Fruit fly (Drosophila melanogaster) S2 (cell line): ENCODE data around the gene Toll-4.

Source experiments
- CG8478 ChIP-seq: fragments of >200 bp; optimal IDR thresholded peaks from 2 replicates; lab custom pipeline; 2018
- CTCF ChIP-seq, 2 experiments: fragments of >200 bp; optimal IDR thresholded peaks; 2 replicates each; lab custom pipeline; 2018

DNA sequence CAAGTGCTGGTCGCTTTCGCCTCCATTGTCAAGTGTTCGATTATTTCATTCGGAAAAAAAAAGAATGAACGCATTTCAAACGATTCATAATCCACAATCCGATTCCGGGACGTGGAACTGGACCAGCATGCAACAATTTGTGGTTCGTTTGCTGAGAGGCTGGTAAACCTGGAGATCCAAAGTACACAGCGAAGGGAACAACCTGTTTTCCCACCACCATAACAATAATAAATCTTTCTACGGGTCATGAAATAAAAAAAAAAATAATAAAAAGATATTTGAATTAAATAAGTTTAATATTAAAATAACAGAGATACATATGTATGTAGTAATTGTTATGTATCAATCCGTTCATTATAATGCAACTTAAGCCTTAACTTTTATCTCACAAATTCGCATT, 40.5 kb downstream of the Toll-4 start:
- no peak for TF ChIP-seq CG8478
- TF ChIP-seq CTCF (optimal IDR thresholded peaks at IDR 0.05; lab: Kevin White, UChicago) = no peak
